Worm (Caenorhabditis elegans) whole organism, early embryonic: ENCODE data around the gene F43D2.7.

Source experiments
- B0310.2 ChIP-seq: sonication (generic microtip); optimal IDR thresholded peaks from 2 replicates; lab custom pipeline; 2016; ENCODE audit warnings: mild to moderate bottlenecking, missing genetic modification characterization, missing compliant biosample characterization
- F13C5.2 ChIP-seq: sonication (generic microtip); optimal IDR thresholded peaks from 2 replicates; lab custom pipeline; 2017; ENCODE audit warnings: mild to moderate bottlenecking, missing genetic modification characterization, inconsistent platforms, missing compliant biosample characterization
- aly-1 ChIP-seq: sonication (generic microtip); optimal IDR thresholded peaks from 2 replicates; lab custom pipeline; 2016; ENCODE audit warnings: missing genetic modification characterization, missing compliant biosample characterization
- ama-1 ChIP-seq: fragments of 150-350 bp; optimal IDR thresholded peaks from 2 replicates; lab custom pipeline; 2014
- ceh-13 ChIP-seq: fragments of 200-800 bp; sonication (Bioruptor generic); optimal IDR thresholded peaks from 2 replicates; lab custom pipeline; 2018; ENCODE audit warnings: mild to moderate bottlenecking, missing genetic modification characterization, missing compliant biosample characterization
- ceh-36 ChIP-seq: sonication (generic microtip); optimal IDR thresholded peaks from 2 replicates; lab custom pipeline; 2016; ENCODE audit warnings: missing genetic modification characterization, inconsistent platforms, missing compliant biosample characterization
- ets-7 ChIP-seq: sonication (generic microtip); optimal IDR thresholded peaks from 2 replicates; lab custom pipeline; 2016; ENCODE audit warnings: missing genotype, missing genetic modification characterization, missing compliant biosample characterization
- flt-1 ChIP-seq: fragments of 200-800 bp; sonication (Bioruptor generic); IDR thresholded peaks from 2 replicates; pipeline ENCODE4 v1.3.6; 2022; ENCODE audit warnings: missing genetic modification characterization, missing compliant biosample characterization
- hmbx-1 ChIP-seq: sonication (generic microtip); optimal IDR thresholded peaks from 2 replicates; lab custom pipeline; 2016; ENCODE audit warnings: mild to moderate bottlenecking, missing genetic modification characterization, missing compliant biosample characterization
- hmg-4 ChIP-seq: fragments of 200-800 bp; sonication (Bioruptor generic); optimal IDR thresholded peaks from 2 replicates; lab custom pipeline; 2018; ENCODE audit warnings: mild to moderate bottlenecking, missing genetic modification characterization, missing compliant biosample characterization
- hnd-1 ChIP-seq: sonication (generic microtip); optimal IDR thresholded peaks from 2 replicates; lab custom pipeline; 2016; ENCODE audit warnings: missing genetic modification characterization, missing compliant biosample characterization
- pes-1 ChIP-seq: fragments of 200-800 bp; sonication (Bioruptor generic); IDR thresholded peaks from 2 replicates; pipeline ENCODE4 v1.3.6; 2022; ENCODE audit warnings: missing genetic modification reagents, missing genetic modification characterization, missing compliant biosample characterization
- scrt-1 ChIP-seq: fragments of 200-800 bp; sonication (Bioruptor generic); IDR thresholded peaks from 2 replicates; pipeline ENCODE4 v1.3.6; 2022; ENCODE audit warnings: missing genetic modification characterization, missing compliant biosample characterization
- sea-1 ChIP-seq: fragments of 200-800 bp; sonication (Bioruptor generic); conservative IDR thresholded peaks from 2 replicates; pipeline ENCODE4 v1.3.6; 2022; ENCODE audit warnings: missing genetic modification characterization, missing compliant biosample characterization
- tbx-11 ChIP-seq: fragments of 200-800 bp; sonication (Bioruptor generic); IDR thresholded peaks from 2 replicates; pipeline ENCODE4 v1.3.6; 2022; ENCODE audit warnings: missing genetic modification characterization, missing compliant biosample characterization
- tbx-37 ChIP-seq: fragments of 200-800 bp; sonication (Bioruptor generic); conservative IDR thresholded peaks from 2 replicates; pipeline ENCODE4 v1.3.6; 2022; ENCODE audit warnings: missing genetic modification reagents, missing genetic modification characterization, missing compliant biosample characterization
- tra-4 ChIP-seq: sonication (generic microtip); optimal IDR thresholded peaks from 2 replicates; lab custom pipeline; 2017; ENCODE audit warnings: missing genetic modification characterization, missing compliant biosample characterization

The F43D2.7 gene

DNA sequence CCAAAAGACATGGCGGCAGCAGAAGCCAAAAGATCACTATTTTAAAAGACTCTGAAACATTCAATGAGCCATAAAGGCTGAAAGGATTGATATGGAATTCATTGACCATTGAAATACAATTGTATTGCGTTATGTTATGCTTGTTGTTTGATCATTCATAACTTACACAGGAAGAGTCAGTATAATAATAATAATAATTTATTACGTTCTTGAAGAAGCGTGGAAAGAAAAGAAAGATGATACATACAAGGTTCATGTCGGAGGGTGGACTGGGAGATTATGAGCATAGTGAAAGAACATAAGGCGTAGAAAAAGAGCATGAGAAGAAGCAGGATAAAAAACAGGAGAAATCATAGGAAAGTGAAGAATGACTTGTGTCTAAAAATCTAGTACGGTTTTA lies at the start of gene F43D2.7:
Gene F43D2.7, minus strand, starts transcription at position 101 of the 400 bp plus-strand sequence.
- no peak for TF ChIP-seq hmbx-1 (tag; lab: Kevin White, UChicago)
- TF ChIP-seq B0310.2: no peak
- TF ChIP-seq ama-1: no peak
- no peak for TF ChIP-seq pes-1
- no peak for TF ChIP-seq aly-1 (tag; lab: Kevin White, UChicago)
- no peak for TF ChIP-seq hnd-1 (tag; lab: Kevin White, UChicago)
- TF ChIP-seq tra-4 (tag; lab: Kevin White, UChicago): no peak

DNA sequence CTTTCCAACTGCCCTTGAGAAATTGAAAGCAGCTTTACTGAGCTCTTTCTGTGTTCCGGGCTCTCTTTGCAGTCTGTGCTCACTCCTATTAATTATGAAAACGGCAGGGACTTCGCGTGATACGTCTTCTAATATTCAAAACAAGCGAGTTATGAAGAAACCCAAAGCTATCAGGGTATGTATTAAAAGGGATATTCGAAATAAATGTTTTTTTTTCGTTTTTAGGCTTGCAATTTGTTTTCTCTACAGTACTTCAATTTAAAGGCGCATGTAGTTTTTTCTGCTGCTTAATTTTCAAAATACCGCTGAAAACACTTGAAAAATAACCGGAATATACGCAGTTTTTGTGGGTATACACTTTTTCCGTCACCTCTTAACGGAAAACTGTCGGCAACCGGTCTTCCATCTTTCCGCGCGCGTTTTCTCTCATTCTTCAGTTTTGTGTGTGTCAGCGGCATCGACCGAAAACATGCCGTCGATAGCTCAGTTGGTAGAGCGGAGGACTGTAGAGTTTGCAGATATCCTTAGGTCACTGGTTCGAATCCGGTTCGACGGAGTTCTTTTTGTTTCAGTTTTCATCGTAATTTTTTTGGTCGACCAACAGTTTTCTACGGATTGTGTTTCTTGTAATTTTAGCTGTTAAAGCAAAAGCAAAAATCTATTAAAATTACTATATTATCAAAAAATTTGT lies 49.2 kb upstream of the F43D2.7 start, which contains the start of gene gasr-8:
Gene gasr-8, plus strand, starts transcription at position 51 of the 691 bp plus-strand sequence.
- TF ChIP-seq aly-1 (tag; lab: Kevin White, UChicago) (peak; percentile 57), hmbx-1 (tag; lab: Kevin White, UChicago) (no peak), hmg-4 (GFP tag; lab: Kevin White, UChicago) (peak; percentile 26), hnd-1 (tag; lab: Kevin White, UChicago) (peak; percentile 32), ets-7 (tag; lab: Kevin White, UChicago) (no peak), ama-1 (no peak), flt-1 (peak; percentile 84), F13C5.2 (tag; lab: Kevin White, UChicago) (no peak), sea-1 (GFP tag; lab: Robert Waterston, UW) (peak; percentile 79), tbx-11 (peak; percentile 73; the same call in 1 of the 2 replicates), tbx-37 (GFP tag; lab: Robert Waterston, UW) (peak; percentile 64), tra-4 (tag; lab: Kevin White, UChicago) (peak; percentile 40), B0310.2 (peak; percentile 43), scrt-1 (0 out of 2 replicates have a peak, but pooled peaks have one; percentile 72), pes-1 (peak; percentile 84), ceh-36 (tag; lab: Kevin White, UChicago) (no peak), ceh-13 (GFP tag; lab: Kevin White, UChicago) (peak; percentile 58)

DNA sequence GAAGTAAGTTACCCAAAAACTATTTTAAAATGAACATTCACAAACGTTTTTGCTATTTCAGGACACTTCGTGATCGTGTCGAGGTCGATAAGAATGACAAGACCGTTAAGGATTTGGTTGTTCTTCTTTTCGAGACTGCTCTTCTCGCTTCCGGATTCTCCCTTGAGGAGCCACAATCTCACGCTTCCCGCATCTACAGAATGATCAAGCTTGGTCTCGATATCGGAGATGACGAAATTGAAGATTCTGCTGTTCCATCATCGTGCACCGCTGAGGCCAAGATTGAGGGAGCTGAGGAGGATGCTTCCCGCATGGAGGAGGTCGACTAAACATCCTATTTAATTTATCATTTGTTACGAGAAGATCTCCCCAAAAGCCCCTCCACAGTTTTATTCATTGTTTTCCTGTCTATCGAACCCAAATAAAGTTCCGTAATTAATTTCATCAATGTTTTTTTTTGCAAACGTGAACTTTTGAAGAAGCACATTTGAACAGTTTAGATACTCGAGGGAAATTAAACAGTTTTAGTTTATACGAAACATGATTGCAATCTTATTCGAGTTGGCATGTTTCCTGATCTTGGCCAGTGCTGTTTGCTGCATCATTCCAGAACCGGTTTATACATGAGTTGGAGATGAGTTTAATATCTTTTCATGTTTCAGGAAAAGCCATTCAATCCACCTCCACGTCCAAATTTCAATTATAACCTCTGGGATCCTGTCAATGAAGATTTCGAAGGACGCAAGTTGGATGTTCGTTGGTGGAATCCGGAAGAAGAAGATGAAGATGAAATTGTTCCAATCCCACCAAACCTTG lies 48.3 kb upstream of the F43D2.7 start, which contains the start of gene C47E8.11:
Gene C47E8.11, plus strand, starts transcription at position 520 of the 816 bp plus-strand sequence.
- TF ChIP-seq F13C5.2 (tag; lab: Kevin White, UChicago) (no peak), ama-1 (peak; percentile 58), ets-7 (tag; lab: Kevin White, UChicago) (peak; percentile 30)

- TF ChIP-seq hmg-4 (GFP tag; lab: Kevin White, UChicago): no peak
- peak; percentile 26; the same call in 1 of the 2 replicates for TF ChIP-seq flt-1
- TF ChIP-seq tra-4 (tag; lab: Kevin White, UChicago): no peak
- no peak for TF ChIP-seq pes-1
- no peak for TF ChIP-seq tbx-37 (GFP tag; lab: Robert Waterston, UW)
- no peak for TF ChIP-seq hmbx-1 (tag; lab: Kevin White, UChicago)
- no peak for TF ChIP-seq aly-1 (tag; lab: Kevin White, UChicago)
- TF ChIP-seq F13C5.2 (tag; lab: Kevin White, UChicago): no peak
- TF ChIP-seq scrt-1: 0 out of 2 replicates have a peak, but pooled peaks have one; percentile 41
- no peak for TF ChIP-seq ama-1
- TF ChIP-seq sea-1 (GFP tag; lab: Robert Waterston, UW): no peak
- TF ChIP-seq hnd-1 (tag; lab: Kevin White, UChicago): no peak
- no peak for TF ChIP-seq ceh-13 (GFP tag; lab: Kevin White, UChicago)
- TF ChIP-seq ets-7 (tag; lab: Kevin White, UChicago): no peak
- no peak for TF ChIP-seq ceh-36 (tag; lab: Kevin White, UChicago)
- no peak for TF ChIP-seq tbx-11
- no peak for TF ChIP-seq B0310.2
Observed at ce11 chrV:14687106-14687964, 47.4 kb upstream of the F43D2.7 start.

DNA sequence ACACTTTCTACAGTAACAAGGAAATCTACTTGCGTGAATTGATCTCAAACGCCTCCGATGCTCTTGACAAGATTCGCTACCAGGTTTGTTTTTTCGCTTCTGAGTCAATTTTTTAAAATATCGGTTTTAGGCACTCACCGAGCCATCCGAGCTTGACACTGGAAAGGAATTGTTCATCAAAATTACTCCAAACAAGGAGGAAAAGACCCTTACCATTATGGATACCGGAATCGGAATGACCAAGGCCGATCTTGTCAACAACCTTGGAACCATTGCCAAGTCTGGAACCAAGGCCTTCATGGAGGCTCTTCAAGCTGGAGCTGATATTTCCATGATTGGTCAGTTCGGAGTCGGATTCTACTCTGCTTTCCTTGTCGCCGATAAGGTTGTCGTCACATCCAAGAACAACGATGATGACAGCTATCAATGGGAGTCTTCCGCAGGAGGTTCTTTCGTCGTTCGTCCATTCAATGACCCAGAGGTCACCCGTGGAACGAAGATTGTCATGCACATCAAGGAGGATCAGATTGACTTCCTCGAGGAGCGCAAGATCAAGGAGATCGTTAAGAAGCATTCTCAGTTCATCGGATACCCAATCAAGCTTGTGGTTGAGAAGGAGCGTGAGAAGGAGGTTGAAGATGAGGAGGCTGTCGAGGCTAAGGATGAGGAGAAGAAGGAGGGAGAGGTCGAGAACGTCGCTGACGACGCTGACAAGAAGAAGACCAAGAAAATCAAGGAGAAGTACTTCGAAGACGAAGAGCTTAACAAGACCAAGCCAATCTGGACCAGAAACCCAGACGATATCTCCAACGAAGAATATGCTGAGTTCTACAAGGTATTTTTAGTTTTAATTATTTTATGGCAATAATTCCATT lies 46.5 kb upstream of the F43D2.7 start:
- TF ChIP-seq scrt-1: 0 out of 2 replicates have a peak, but pooled peaks have one; percentile 39
- no peak for TF ChIP-seq B0310.2

ce11 chrV:14685435-14686058 lies 45.6 kb upstream of the F43D2.7 start, which contains the start of gene C47E8.4:
Gene C47E8.4 (minus strand): TSS chrV:14685485.
- no peak for TF ChIP-seq ets-7 (tag; lab: Kevin White, UChicago)
- peak; percentile 57 for TF ChIP-seq tra-4 (tag; lab: Kevin White, UChicago)
- no peak for TF ChIP-seq F13C5.2 (tag; lab: Kevin White, UChicago)
- TF ChIP-seq scrt-1: no peak
- TF ChIP-seq pes-1: peak; percentile 54; the same call in 1 of the 2 replicates
- no peak for TF ChIP-seq aly-1 (tag; lab: Kevin White, UChicago)
- no peak for TF ChIP-seq hnd-1 (tag; lab: Kevin White, UChicago)
- peak; percentile 34; the same call in 1 of the 2 replicates for TF ChIP-seq flt-1
- no peak for TF ChIP-seq hmbx-1 (tag; lab: Kevin White, UChicago)
- TF ChIP-seq hmg-4 (GFP tag; lab: Kevin White, UChicago): peak; percentile 36
- TF ChIP-seq B0310.2: no peak
- TF ChIP-seq sea-1 (GFP tag; lab: Robert Waterston, UW): no peak
- TF ChIP-seq ama-1: peak; percentile 66
- TF ChIP-seq tbx-11: no peak
- TF ChIP-seq tbx-37 (GFP tag; lab: Robert Waterston, UW): peak; percentile 75
- no peak for TF ChIP-seq ceh-13 (GFP tag; lab: Kevin White, UChicago)
- TF ChIP-seq ceh-36 (tag; lab: Kevin White, UChicago): no peak
